Worm (Caenorhabditis elegans) whole organism, L1 larva: ENCODE measurements around the gene zig-12.

Experiments
- C34B4.2 ChIP-seq: sonication (generic microtip); optimal IDR thresholded peaks from 2 replicates; lab custom pipeline; 2017; ENCODE audit warnings: mild to moderate bottlenecking, missing genetic modification characterization, missing compliant biosample characterization
- aha-1 ChIP-seq: fragments of 150-350 bp; optimal IDR thresholded peaks from 2 replicates; lab custom pipeline; 2014; ENCODE audit warnings: missing biosample characterization, missing genetic modification characterization
- blmp-1 ChIP-seq: fragments of 150-350 bp; optimal IDR thresholded peaks from 2 replicates; lab custom pipeline; 2014; ENCODE audit warnings: missing biosample characterization, missing genetic modification characterization
- ceh-63 ChIP-seq: fragments of 200-800 bp; sonication (Bioruptor generic); optimal IDR thresholded peaks from 2 replicates; lab custom pipeline; 2018; ENCODE audit warnings: mild to moderate bottlenecking, missing genetic modification characterization, missing compliant biosample characterization
- ceh-8 ChIP-seq: fragments of 200-800 bp; sonication (Bioruptor generic); optimal IDR thresholded peaks from 2 replicates; lab custom pipeline; 2018; ENCODE audit warnings: mild to moderate bottlenecking, missing genetic modification characterization, moderate library complexity, missing compliant biosample characterization
- ces-1 ChIP-seq: fragments of 150-350 bp; optimal IDR thresholded peaks from 2 replicates; lab custom pipeline; 2014; ENCODE audit warnings: missing biosample characterization, missing genetic modification reagents, missing genetic modification characterization
- dpl-1 ChIP-seq, 3 experiments: fragments of 150-350 bp in 2 of 3; sonication (generic microtip) in 1 of 3; optimal IDR thresholded peaks; 2 replicates each; lab custom pipeline; 2014 to 2017; ENCODE audit warnings: missing biosample characterization in 3 of 3, missing genetic modification characterization in 3 of 3, missing genetic modification reagents in 3 of 3
- efl-3 ChIP-seq: fragments of 200-800 bp; sonication (Bioruptor generic); optimal IDR thresholded peaks from 2 replicates; lab custom pipeline; 2018; ENCODE audit warnings: mild to moderate bottlenecking, missing genetic modification characterization, missing compliant biosample characterization
- fos-1 ChIP-seq: fragments of 150-350 bp; optimal IDR thresholded peaks from 2 replicates; lab custom pipeline; 2014; ENCODE audit warnings: missing biosample characterization, missing genetic modification characterization
- grh-1 ChIP-seq: fragments of 200-800 bp; sonication (Bioruptor generic); IDR thresholded peaks from 2 replicates; pipeline ENCODE4 v1.3.6; 2022; ENCODE audit warnings: missing genetic modification reagents, missing genetic modification characterization, missing compliant biosample characterization
- hlh-4 ChIP-seq: sonication (generic microtip); optimal IDR thresholded peaks from 2 replicates; lab custom pipeline; 2016; ENCODE audit warnings: mild to moderate bottlenecking, missing genetic modification characterization, missing compliant biosample characterization
- isw-1 ChIP-seq: fragments of 200-800 bp; sonication (Bioruptor generic); IDR thresholded peaks from 2 replicates; pipeline ENCODE4 v1.3.6; 2022; ENCODE audit warnings: missing genetic modification characterization, missing compliant biosample characterization
- jun-1 ChIP-seq: fragments of 150-350 bp; optimal IDR thresholded peaks from 2 replicates; lab custom pipeline; 2014; ENCODE audit warnings: missing biosample characterization, missing genetic modification reagents, missing genetic modification characterization
- lin-13 ChIP-seq: fragments of 150-350 bp; optimal IDR thresholded peaks from 2 replicates; lab custom pipeline; 2014; ENCODE audit warnings: missing biosample characterization, missing genetic modification reagents, missing genetic modification characterization
- lir-3 ChIP-seq: sonication (generic microtip); optimal IDR thresholded peaks from 2 replicates; lab custom pipeline; 2016; ENCODE audit warnings: mild to moderate bottlenecking, missing genetic modification characterization, moderate library complexity, missing compliant biosample characterization; ENCODE audit not compliant: poor library complexity
- lsy-2 ChIP-seq, 2 experiments: fragments of 150-350 bp; optimal IDR thresholded peaks; 2 replicates each; lab custom pipeline; 2014; ENCODE audit warnings: missing biosample characterization in 2 of 2, missing genetic modification characterization in 2 of 2
- mdl-1 ChIP-seq, 2 experiments: fragments of 150-350 bp; optimal IDR thresholded peaks; 2 replicates each; lab custom pipeline; 2014 to 2017; ENCODE audit warnings: missing biosample characterization in 2 of 2, missing genetic modification characterization in 2 of 2, inconsistent platforms in 1 of 2
- nhr-12 ChIP-seq: sonication (generic microtip); optimal IDR thresholded peaks from 2 replicates; lab custom pipeline; 2017; ENCODE audit warnings: missing biosample characterization, missing genetic modification characterization
- nhr-237 ChIP-seq: fragments of 150-350 bp; optimal IDR thresholded peaks from 2 replicates; lab custom pipeline; 2014; ENCODE audit warnings: missing biosample characterization, missing genetic modification characterization
- nhr-47 ChIP-seq: sonication (generic microtip); optimal IDR thresholded peaks from 2 replicates; lab custom pipeline; 2016; ENCODE audit warnings: mild to moderate bottlenecking, missing genetic modification characterization, moderate library complexity, missing compliant biosample characterization
- nhr-76 ChIP-seq: sonication (generic microtip); optimal IDR thresholded peaks from 2 replicates; lab custom pipeline; 2017; ENCODE audit warnings: missing biosample characterization, missing genetic modification characterization
- nhr-77 ChIP-seq: fragments of 150-350 bp; optimal IDR thresholded peaks from 2 replicates; lab custom pipeline; 2014; ENCODE audit warnings: missing biosample characterization, missing genetic modification characterization
- nhr-84 ChIP-seq: sonication (generic microtip); optimal IDR thresholded peaks from 2 replicates; lab custom pipeline; 2017; ENCODE audit warnings: missing biosample characterization, missing genetic modification characterization
- nhr-85 ChIP-seq: sonication (generic microtip); peaks from one replicate; lab custom pipeline; 2016; ENCODE audit warnings: missing genetic modification characterization, inconsistent platforms, missing compliant biosample characterization
- nhr-90 ChIP-seq: sonication (generic microtip); optimal IDR thresholded peaks from 2 replicates; lab custom pipeline; 2016; ENCODE audit warnings: mild to moderate bottlenecking, missing genetic modification characterization, missing compliant biosample characterization; ENCODE audit not compliant: poor library complexity
- pax-3 ChIP-seq: fragments of 200-800 bp; sonication (Bioruptor generic); optimal IDR thresholded peaks from 2 replicates; lab custom pipeline; 2018; ENCODE audit warnings: mild to moderate bottlenecking, missing genetic modification characterization, moderate library complexity, missing compliant biosample characterization
- pqm-1 ChIP-seq: sonication (generic microtip); optimal IDR thresholded peaks from 3 replicates; lab custom pipeline; 2017; ENCODE audit warnings: missing biosample characterization, missing genetic modification characterization
- rnt-1 ChIP-seq: sonication (generic microtip); optimal IDR thresholded peaks from 2 replicates; lab custom pipeline; 2016; ENCODE audit warnings: mild to moderate bottlenecking, missing genetic modification characterization, moderate library complexity, missing compliant biosample characterization
- snpc-4 ChIP-seq: fragments of 150-350 bp; optimal IDR thresholded peaks from 2 replicates; lab custom pipeline; 2014; ENCODE audit warnings: missing biosample characterization, missing genetic modification characterization
- sptf-1 ChIP-seq: fragments of 150-350 bp; optimal IDR thresholded peaks from 2 replicates; lab custom pipeline; 2014; ENCODE audit warnings: missing biosample characterization, missing genetic modification characterization
- unc-30 ChIP-seq: sonication (generic microtip); optimal IDR thresholded peaks from 2 replicates; lab custom pipeline; 2017; ENCODE audit warnings: missing biosample characterization, missing genetic modification characterization
- unc-62 ChIP-seq: fragments of 150-350 bp; optimal IDR thresholded peaks from 2 replicates; lab custom pipeline; 2014; ENCODE audit warnings: missing biosample characterization, missing genetic modification reagents, missing genetic modification characterization
- unc-86 ChIP-seq: sonication (generic microtip); optimal IDR thresholded peaks from 2 replicates; lab custom pipeline; 2016; ENCODE audit warnings: missing genetic modification characterization, missing compliant biosample characterization
- unc-98 ChIP-seq: fragments of 200-800 bp; sonication (Bioruptor generic); IDR thresholded peaks from 2 replicates; pipeline ENCODE4 v1.3.6; 2022; ENCODE audit warnings: missing genetic modification characterization, missing compliant biosample characterization
- xbp-1 ChIP-seq: sonication (generic microtip); optimal IDR thresholded peaks from 2 replicates; lab custom pipeline; 2016; ENCODE audit warnings: missing genetic modification characterization, missing compliant biosample characterization

Gene zig-12

ce11 chrX:8736965-8737464 is 26.7 kb upstream of the zig-12 start, which contains the start of gene M02D8.3 (continued):
- no peak for TF ChIP-seq fos-1 (tag; lab: Kevin White, UChicago)
- TF ChIP-seq ceh-8 (GFP tag; lab: Kevin White, UChicago), result no peak
- peak; percentile 60 to 78 (median 68) for TF ChIP-seq dpl-1 (GFP tag; optimal IDR thresholded peaks at IDR 0.05; lab: Kevin White, UChicago)
- no peak for TF ChIP-seq pax-3
- TF ChIP-seq mdl-1 (tag; optimal IDR thresholded peaks at IDR 0.05; lab: Kevin White, UChicago), result no peak
- no peak for TF ChIP-seq lin-13
- no peak for TF ChIP-seq nhr-84 (tag; lab: Kevin White, UChicago)
- no peak for TF ChIP-seq rnt-1 (tag; lab: Kevin White, UChicago)

- TF ChIP-seq nhr-77 (tag; lab: Kevin White, UChicago) (no peak), nhr-85 (tag; lab: Kevin White, UChicago) (peak; percentile 58), blmp-1 (tag; lab: Kevin White, UChicago) (peak; percentile 68)
Measured at ce11 chrX:8737801-8738200, 25.9 kb upstream of the zig-12 start.

ce11 chrX:8739373-8739772 is 24.3 kb upstream of the zig-12 start, which contains the start of gene M02D8.2:
TSS of gene M02D8.2 (plus strand) at chrX:8739673.
- TF ChIP-seq ces-1 (GFP tag; lab: Kevin White, UChicago) (no peak), unc-86 (tag; lab: Kevin White, UChicago) (no peak), fos-1 (tag; lab: Kevin White, UChicago) (no peak), xbp-1 (no peak), unc-30 (tag; lab: Kevin White, UChicago) (no peak), hlh-4 (tag; lab: Kevin White, UChicago) (no peak), nhr-12 (tag; lab: Kevin White, UChicago) (no peak), lsy-2 (tag; optimal IDR thresholded peaks at IDR 0.05; lab: Kevin White, UChicago) (no peak), pax-3 (no peak), aha-1 (no peak), isw-1 (GFP tag; lab: Robert Waterston, UW) (no peak), ceh-63 (GFP tag; lab: Kevin White, UChicago) (no peak), nhr-90 (tag; lab: Kevin White, UChicago) (no peak), nhr-76 (tag; lab: Kevin White, UChicago) (no peak), nhr-237 (tag; lab: Kevin White, UChicago) (no peak), nhr-47 (tag; lab: Kevin White, UChicago) (no peak), C34B4.2 (tag; lab: Kevin White, UChicago) (no peak), sptf-1 (tag; lab: Kevin White, UChicago) (no peak), efl-3 (GFP tag; lab: Kevin White, UChicago) (no peak), grh-1 (GFP tag; lab: Robert Waterston, UW) (no peak)
- TF ChIP-seq, all 84 proteins: peak for 0

ce11 chrX:8741629-8742170 is 22.0 kb upstream of the zig-12 start:
- TF ChIP-seq unc-62 (no peak), nhr-77 (tag; lab: Kevin White, UChicago) (no peak), pqm-1 (no peak), unc-98 (no peak)
- TF ChIP-seq, all 84 proteins: peak for 0

- no peak for TF ChIP-seq lir-3 (tag; lab: Kevin White, UChicago)
- no peak for TF ChIP-seq mdl-1 (tag; optimal IDR thresholded peaks at IDR 0.05; lab: Kevin White, UChicago)
- TF ChIP-seq hlh-4 (tag; lab: Kevin White, UChicago), result no peak
- TF ChIP-seq snpc-4 (tag; lab: Kevin White, UChicago), result no peak
- no peak for TF ChIP-seq jun-1 (tag; lab: Kevin White, UChicago)
Measured at ce11 chrX:8742896-8743295, 20.8 kb upstream of the zig-12 start, which contains the start of gene M02D8.7. TSS of gene M02D8.7 (minus strand) at chrX:8742996.
